Worm (Caenorhabditis elegans): ENCODE results near the gene zhit-3.
A peak's percentile ranks its signal among the peaks of the same experiment; 100 is the strongest.

Gene zhit-3

ce11 chrV:10212027-10212426 lies at the start of gene zhit-3:
Gene zhit-3 (minus strand): TSS chrV:10212127.
- TF ChIP-seq ceh-30 (tag; optimal IDR thresholded peaks at IDR 0.05) = no peak
- TF ChIP-seq lin-11 (tag; optimal IDR thresholded peaks at IDR 0.05) = no peak
- no peak for TF ChIP-seq pros-1 (tag; optimal IDR thresholded peaks at IDR 0.05)

- no peak for TF ChIP-seq ceh-31 (tag; optimal IDR thresholded peaks at IDR 0.05)
- no peak for TF ChIP-seq madf-2 (tag; optimal IDR thresholded peaks at IDR 0.05)
- no peak for TF ChIP-seq fkh-6 (tag; optimal IDR thresholded peaks at IDR 0.05)
- TF ChIP-seq ceh-22 (tag; optimal IDR thresholded peaks at IDR 0.05) = no peak
- no peak for TF ChIP-seq elt-4 (tag; optimal IDR thresholded peaks at IDR 0.05)
- no peak for TF ChIP-seq ttx-3 (tag; optimal IDR thresholded peaks at IDR 0.05)
- no peak for TF ChIP-seq fax-1 (tag; optimal IDR thresholded peaks at IDR 0.05)
- no peak for TF ChIP-seq ceh-14 (tag; optimal IDR thresholded peaks at IDR 0.05)
- TF ChIP-seq nfya-1 (tag; optimal IDR thresholded peaks at IDR 0.05) = no peak
- no peak for TF ChIP-seq ceh-19 (GFP tag; optimal IDR thresholded peaks at IDR 0.05)
- TF ChIP-seq ceh-18 (tag; optimal IDR thresholded peaks at IDR 0.05) = no peak
- no peak for TF ChIP-seq ceh-6 (GFP tag; optimal IDR thresholded peaks at IDR 0.05)
- no peak for TF ChIP-seq ceh-9 (tag; optimal IDR thresholded peaks at IDR 0.05)
- TF ChIP-seq unc-42 (tag; optimal IDR thresholded peaks at IDR 0.05) = no peak
These were observed 48.5 kb upstream of the zhit-3 start, which contains the start of gene sri-18 for ce11 chrV:10260460-10260859. Gene sri-18 (minus strand): TSS chrV:10260560.

ce11 chrV:10256050-10256449 lies 44.1 kb upstream of the zhit-3 start, which contains the start of gene nhr-232:
Gene nhr-232 (plus strand): TSS chrV:10256170.
- TF ChIP-seq pros-1 (tag; optimal IDR thresholded peaks at IDR 0.05) (no peak), tbx-7 (tag; optimal IDR thresholded peaks at IDR 0.05) (no peak), ceh-6 (GFP tag; optimal IDR thresholded peaks at IDR 0.05) (no peak), hlh-13 (GFP tag; optimal IDR thresholded peaks at IDR 0.05) (no peak), pat-9 (tag; optimal IDR thresholded peaks at IDR 0.05) (no peak), ceh-45 (GFP tag; IDR thresholded peaks at IDR 0.05) (no peak), dmd-4 (tag; optimal IDR thresholded peaks at IDR 0.05; ENCODE audit: borderline replicate concordance) (no peak), elt-2 (tag; optimal IDR thresholded peaks at IDR 0.05) (peak; percentile 62)

- TF ChIP-seq odd-2 (tag; optimal IDR thresholded peaks at IDR 0.05) (no peak), ceh-30 (tag; optimal IDR thresholded peaks at IDR 0.05) (no peak), ttx-3 (tag; optimal IDR thresholded peaks at IDR 0.05) (no peak), ceh-45 (GFP tag; IDR thresholded peaks at IDR 0.05) (no peak)
These were observed 43.1 kb upstream of the zhit-3 start, which contains the start of gene rop-1 for ce11 chrV:10255005-10255472. Gene rop-1 (minus strand): TSS chrV:10255055.

- TF ChIP-seq nfya-1 (tag; optimal IDR thresholded peaks at IDR 0.05) = no peak
- no peak for TF ChIP-seq ama-1 (optimal IDR thresholded peaks at IDR 0.05)
- no peak for TF ChIP-seq ceh-30 (tag; optimal IDR thresholded peaks at IDR 0.05)
- TF ChIP-seq che-1 (tag; optimal IDR thresholded peaks at IDR 0.05) = no peak
- no peak for TF ChIP-seq ceh-24 (tag; optimal IDR thresholded peaks at IDR 0.05)
- TF ChIP-seq K02D7.2 (tag; optimal IDR thresholded peaks at IDR 0.05) = no peak
- no peak for TF ChIP-seq fkh-10 (GFP tag; optimal IDR thresholded peaks at IDR 0.05)
- TF ChIP-seq lim-6 (tag; optimal IDR thresholded peaks at IDR 0.05) = no peak
- TF ChIP-seq npax-4 (tag; optimal IDR thresholded peaks at IDR 0.05) = no peak
- no peak for TF ChIP-seq ceh-14 (tag; optimal IDR thresholded peaks at IDR 0.05)
- no peak for TF ChIP-seq odd-2 (tag; optimal IDR thresholded peaks at IDR 0.05)
- no peak for TF ChIP-seq nhr-232 (tag; optimal IDR thresholded peaks at IDR 0.05)
- TF ChIP-seq Y22D7AL.16 (tag; optimal IDR thresholded peaks at IDR 0.05) = no peak
- no peak for TF ChIP-seq F13H6.1 (tag; optimal IDR thresholded peaks at IDR 0.05)
- no peak for TF ChIP-seq sdc-2 (tag; optimal IDR thresholded peaks at IDR 0.05)
- no peak for TF ChIP-seq pha-4 (tag; optimal IDR thresholded peaks at IDR 0.05)
- TF ChIP-seq hlh-13 (GFP tag; optimal IDR thresholded peaks at IDR 0.05) = no peak
- no peak for TF ChIP-seq elt-4 (tag; optimal IDR thresholded peaks at IDR 0.05)
- no peak for TF ChIP-seq zip-5 (tag; optimal IDR thresholded peaks at IDR 0.05)
These were observed 40.8 kb upstream of the zhit-3 start for ce11 chrV:10252682-10253081.

Measured in whole organism, late embryonic.